Fruit fly (Drosophila melanogaster) S2 (cell line): ENCODE measurements around the gene CG44405.
A peak's percentile ranks its signal among the peaks of the same experiment; 100 is the strongest.

ENCODE experiments used
- CG8478 ChIP-seq: fragments of >200 bp; optimal IDR thresholded peaks from 2 replicates; lab custom pipeline; 2018
- CTCF ChIP-seq, 2 experiments: fragments of >200 bp; optimal IDR thresholded peaks; 2 replicates each; lab custom pipeline; 2018

dm6 chr2L:16350742-16351568 is 8.8 kb upstream of the CG44405 start:
- TF ChIP-seq CG8478 (lab: Kevin White, UChicago) (no peak), CTCF (optimal IDR thresholded peaks at IDR 0.05; lab: Kevin White, UChicago) (peak in 1 of 2 experiments; percentile 0)
